Worm (Caenorhabditis elegans) whole organism, midembryonic: ENCODE results near the gene emb-1.

Source experiments
- cog-1 ChIP-seq: sonication (generic microtip); optimal IDR thresholded peaks from 2 replicates; lab custom pipeline; 2016; ENCODE audit warnings: missing genetic modification characterization, missing compliant biosample characterization
- flt-1 ChIP-seq: fragments of 200-800 bp; sonication (Bioruptor generic); IDR thresholded peaks from 2 replicates; pipeline ENCODE4 v1.3.6; 2022; ENCODE audit warnings: missing genetic modification characterization, missing compliant biosample characterization
- med-1 ChIP-seq: sonication (generic microtip); optimal IDR thresholded peaks from 2 replicates; lab custom pipeline; 2017; ENCODE audit warnings: missing genetic modification characterization, mild to moderate bottlenecking, missing compliant biosample characterization, antibody characterized with exemption, missing genetic modification reagents; ENCODE audit not compliant: insufficient read depth

- TF ChIP-seq cog-1 (tag; lab: Kevin White, UChicago) (no peak), flt-1 (GFP tag; lab: Robert Waterston, UW) (no peak), med-1 (no peak)
Observed at ce11 chrIII:5214162-5214561, 40.9 kb downstream of the emb-1 start.
